Fruit fly (Drosophila melanogaster) whole organism, wandering third instar larva: Measurements from ENCODE around the gene Pmi.

Experiments used
- Abd-B ChIP-seq: fragments of >200 bp; optimal IDR thresholded peaks from 2 replicates; lab custom pipeline; 2017; ENCODE audit warnings: missing biosample characterization, missing genetic modification characterization
- CG32264 ChIP-seq: fragments of 200-800 bp; sonication (Bioruptor generic); optimal IDR thresholded peaks from 2 replicates; lab custom pipeline; 2016; ENCODE audit warnings: missing biosample characterization, missing genetic modification characterization
- CG9705 ChIP-seq: fragments of 200-800 bp; sonication (Bioruptor generic); optimal IDR thresholded peaks from 2 replicates; lab custom pipeline; 2018; ENCODE audit warnings: missing biosample characterization, mild to moderate bottlenecking, missing genetic modification characterization
- CrebA ChIP-seq: fragments of 200-800 bp; sonication (Bioruptor generic); optimal IDR thresholded peaks from 2 replicates; lab custom pipeline; 2016; ENCODE audit warnings: missing biosample characterization, mild to moderate bottlenecking, missing genetic modification characterization, borderline replicate concordance
- Dfd ChIP-seq: fragments of >200 bp; optimal IDR thresholded peaks from 2 replicates; lab custom pipeline; 2017; ENCODE audit warnings: missing biosample characterization, missing genetic modification characterization
- Dif ChIP-seq: fragments of 200-275, 200-300 bp; sonication (Bioruptor generic); optimal IDR thresholded peaks from 2 replicates; lab custom pipeline; 2018; ENCODE audit warnings: missing biosample characterization, missing genetic modification characterization; ENCODE audit not compliant: partially characterized antibody
- GATAd ChIP-seq: sonication (Bioruptor generic); optimal IDR thresholded peaks from 2 replicates; lab custom pipeline; 2016; ENCODE audit warnings: missing biosample characterization, missing genetic modification characterization
- HLH106 ChIP-seq: fragments of 200-800 bp; optimal IDR thresholded peaks from 3 replicates; lab custom pipeline; 2019; ENCODE audit warnings: missing biosample characterization, mild to moderate bottlenecking, missing genetic modification characterization, moderate library complexity
- Hnf4 ChIP-seq: fragments of 200-800 bp; sonication (Bioruptor generic); optimal IDR thresholded peaks from 2 replicates; lab custom pipeline; 2016; ENCODE audit warnings: missing biosample characterization, mild to moderate bottlenecking, missing genetic modification characterization
- Hr78 ChIP-seq: fragments of >200 bp; optimal IDR thresholded peaks from 2 replicates; lab custom pipeline; 2017; ENCODE audit warnings: missing biosample characterization, missing genetic modification characterization
- Hr83 ChIP-seq: fragments of 200-300 bp; sonication (Bioruptor generic); optimal IDR thresholded peaks from 2 replicates; lab custom pipeline; 2016; ENCODE audit warnings: missing biosample characterization, mild to moderate bottlenecking, missing genetic modification characterization, moderate library complexity; ENCODE audit not compliant: poor library complexity, severe bottlenecking
- Jra ChIP-seq: sonication (Bioruptor generic); optimal IDR thresholded peaks from 2 replicates; lab custom pipeline; 2016; ENCODE audit warnings: missing biosample characterization, missing genetic modification characterization
- Mio ChIP-seq: sonication (Bioruptor generic); optimal IDR thresholded peaks from 2 replicates; lab custom pipeline; 2016; ENCODE audit warnings: missing biosample characterization, missing genetic modification characterization
- Myc ChIP-seq: fragments of >200 bp; optimal IDR thresholded peaks from 2 replicates; lab custom pipeline; 2017
- N ChIP-seq: fragments of >200 bp; optimal IDR thresholded peaks from 2 replicates; lab custom pipeline; 2018; ENCODE audit warnings: missing biosample characterization, missing external identifiers, missing genetic modification characterization
- OdsH ChIP-seq: fragments of 200-800 bp; sonication (Bioruptor generic); optimal IDR thresholded peaks from 2 replicates; lab custom pipeline; 2016; ENCODE audit warnings: missing biosample characterization, mild to moderate bottlenecking, missing genetic modification characterization
- Rel ChIP-seq, 2 experiments: fragments of 200-800 bp; sonication (Bioruptor generic) in 1 of 2; optimal IDR thresholded peaks; 2 replicates in 1 of 2; 3 replicates in 1 of 2; lab custom pipeline; 2016 to 2019; ENCODE audit warnings: mild to moderate bottlenecking in 2 of 2, missing biosample characterization in 2 of 2, missing genetic modification characterization in 2 of 2, moderate library complexity in 1 of 2
- Sp1 ChIP-seq: fragments of 200-800 bp; sonication (Bioruptor generic); optimal IDR thresholded peaks from 3 replicates; lab custom pipeline; 2019; ENCODE audit warnings: missing biosample characterization, mild to moderate bottlenecking, missing genetic modification characterization, moderate library complexity
- Vsx2 ChIP-seq: fragments of 200-300, 225-300 bp; sonication (Bioruptor generic); optimal IDR thresholded peaks from 2 replicates; lab custom pipeline; 2018; ENCODE audit warnings: missing biosample characterization, missing genetic modification characterization; ENCODE audit not compliant: partially characterized antibody
- br ChIP-seq: fragments of 200-800 bp; sonication (Bioruptor generic); optimal IDR thresholded peaks from 2 replicates; lab custom pipeline; 2016; ENCODE audit warnings: missing biosample characterization, missing genetic modification characterization
- brk ChIP-seq: fragments of 200-800 bp; sonication (Bioruptor generic); optimal IDR thresholded peaks from 2 replicates; lab custom pipeline; 2016; ENCODE audit warnings: missing biosample characterization, mild to moderate bottlenecking, missing genetic modification characterization
- dl ChIP-seq, 2 experiments: fragments of 175-275, 200-275 bp in 1 of 2; fragments of 200-275 bp in 1 of 2; sonication (Bioruptor generic); optimal IDR thresholded peaks; lab custom pipeline; 2018; ENCODE audit warnings: mild to moderate bottlenecking in 2 of 2, missing biosample characterization in 2 of 2, missing genetic modification characterization in 2 of 2, moderate library complexity in 2 of 2; ENCODE audit not compliant: partially characterized antibody in 2 of 2, insufficient read depth in 1 of 2
- dmrt93B ChIP-seq: fragments of 200-800 bp; sonication (Bioruptor generic); optimal IDR thresholded peaks from 2 replicates; lab custom pipeline; 2018; ENCODE audit warnings: missing biosample characterization, mild to moderate bottlenecking, missing genetic modification characterization
- dsf ChIP-seq: sonication (Bioruptor generic); optimal IDR thresholded peaks from 2 replicates; lab custom pipeline; 2016; ENCODE audit warnings: missing biosample characterization, missing genetic modification characterization, borderline replicate concordance
- ey ChIP-seq: fragments of 200-800 bp; sonication (Bioruptor generic); optimal IDR thresholded peaks from 2 replicates; lab custom pipeline; 2016; ENCODE audit warnings: missing biosample characterization, missing genetic modification characterization
- foxo ChIP-seq, 2 experiments: fragments of 200-800 bp; sonication (Bioruptor generic); optimal IDR thresholded peaks; 2 replicates in 1 of 2; 3 replicates in 1 of 2; lab custom pipeline; 2016 to 2017; ENCODE audit warnings: missing biosample characterization in 2 of 2, missing genetic modification characterization in 2 of 2
- fru ChIP-seq: fragments of 200-800 bp; sonication (Bioruptor generic); optimal IDR thresholded peaks from 3 replicates; lab custom pipeline; 2016; ENCODE audit warnings: missing biosample characterization, mild to moderate bottlenecking, missing genetic modification characterization
- h ChIP-seq: fragments of 200-800 bp; sonication (Bioruptor generic); optimal IDR thresholded peaks from 3 replicates; lab custom pipeline; 2016; ENCODE audit warnings: missing biosample characterization, mild to moderate bottlenecking, missing genetic modification characterization
- jim ChIP-seq: fragments of 175-275, 200-325 bp; sonication (Bioruptor generic); optimal IDR thresholded peaks from 2 replicates; lab custom pipeline; 2016; ENCODE audit warnings: missing biosample characterization, mild to moderate bottlenecking, missing genetic modification characterization
- pan ChIP-seq: fragments of >200 bp; optimal IDR thresholded peaks from 2 replicates; lab custom pipeline; 2017
- psq ChIP-seq: fragments of 200-800 bp; sonication (Bioruptor generic); optimal IDR thresholded peaks from 3 replicates; lab custom pipeline; 2017; ENCODE audit warnings: missing biosample characterization, mild to moderate bottlenecking, missing genetic modification characterization, moderate library complexity
- rgr ChIP-seq: fragments of 200-800 bp; sonication (Bioruptor generic); optimal IDR thresholded peaks from 3 replicates; lab custom pipeline; 2016; ENCODE audit warnings: missing biosample characterization, mild to moderate bottlenecking, missing genetic modification characterization
- sage ChIP-seq: fragments of 200-800 bp; sonication (Bioruptor generic); optimal IDR thresholded peaks from 2 replicates; lab custom pipeline; 2016; ENCODE audit warnings: missing biosample characterization, mild to moderate bottlenecking, missing genetic modification characterization
- sv ChIP-seq: fragments of 200-800 bp; sonication (Bioruptor generic); optimal IDR thresholded peaks from 3 replicates; lab custom pipeline; 2016; ENCODE audit warnings: missing biosample characterization, missing genetic modification characterization
- tai ChIP-seq: sonication (Bioruptor generic); optimal IDR thresholded peaks from 2 replicates; lab custom pipeline; 2016; ENCODE audit warnings: missing biosample characterization, missing genetic modification characterization
- usp ChIP-seq: fragments of >200 bp; optimal IDR thresholded peaks from 2 replicates; lab custom pipeline; 2017; ENCODE audit warnings: missing biosample characterization, missing genetic modification characterization
- woc ChIP-seq: sonication (Bioruptor generic); optimal IDR thresholded peaks from 2 replicates; lab custom pipeline; 2016; ENCODE audit warnings: missing biosample characterization, mild to moderate bottlenecking, missing genetic modification characterization

Pmi gene

dm6 chr3L:5765844-5766200 lies 14.0 kb upstream of the Pmi start, which contains the start of gene Txl:
Gene Txl (plus strand): TSS chr3L:5765846.
- TF ChIP-seq rgr (GFP tag; lab: Kevin White, UChicago) (no peak), HLH106 (tag; lab: Kevin White, UChicago) (no peak), foxo (GFP tag; optimal IDR thresholded peaks at IDR 0.05; lab: Kevin White, UChicago) (no peak), dmrt93B (GFP tag; lab: Kevin White, UChicago) (no peak), sage (GFP tag; lab: Kevin White, UChicago) (no peak), Dfd (no peak), pan (no peak), Hr78 (no peak), GATAd (GFP tag; lab: Kevin White, UChicago) (no peak), jim (GFP tag; lab: Kevin White, UChicago) (no peak), fru (GFP tag; lab: Kevin White, UChicago) (no peak), br (GFP tag; lab: Kevin White, UChicago) (no peak), dsf (GFP tag; lab: Kevin White, UChicago) (no peak), OdsH (GFP tag; lab: Kevin White, UChicago) (no peak), Myc (no peak), ey (GFP tag; lab: Kevin White, UChicago) (no peak)
- TF ChIP-seq, all 38 proteins: peak for 0

dm6 chr3L:5768532-5769497 lies 11.0 kb upstream of the Pmi start, which contains the start of the genes Ppat-Dpck and scny:
Gene Ppat-Dpck (minus strand): TSS chr3L:5768794.
Gene scny (plus strand): TSS chr3L:5769002.
- no peak for TF ChIP-seq Abd-B (GFP tag; lab: Kevin White, UChicago)
- TF ChIP-seq Myc: no peak
- TF ChIP-seq woc (GFP tag; lab: Kevin White, UChicago): no peak
- TF ChIP-seq N (GFP tag; lab: Kevin White, UChicago): peak; percentile 49
- TF ChIP-seq foxo (GFP tag; optimal IDR thresholded peaks at IDR 0.05; lab: Kevin White, UChicago): peak in 1 of 2 experiments; percentile 43
- TF ChIP-seq sage (GFP tag; lab: Kevin White, UChicago): no peak
- TF ChIP-seq fru (GFP tag; lab: Kevin White, UChicago): no peak
- peak; percentile 76 for TF ChIP-seq Jra
- TF ChIP-seq br (GFP tag; lab: Kevin White, UChicago): no peak
- TF ChIP-seq CrebA: no peak
- TF ChIP-seq brk (GFP tag; lab: Kevin White, UChicago): no peak
- TF ChIP-seq Mio (GFP tag; lab: Kevin White, UChicago): no peak
- TF ChIP-seq CG32264 (GFP tag; lab: Kevin White, UChicago): no peak
- TF ChIP-seq jim (GFP tag; lab: Kevin White, UChicago): no peak
- TF ChIP-seq tai: no peak
- peak; percentile 18 for TF ChIP-seq Hr83 (GFP tag; lab: Kevin White, UChicago)
- TF ChIP-seq OdsH (GFP tag; lab: Kevin White, UChicago): peak; percentile 1
- TF ChIP-seq psq (GFP tag; lab: Kevin White, UChicago): peak; percentile 99
- TF ChIP-seq pan: no peak
- TF ChIP-seq Sp1 (GFP tag; lab: Kevin White, UChicago): peak; percentile 33
- no peak for TF ChIP-seq Hnf4
- no peak for TF ChIP-seq usp (GFP tag; lab: Kevin White, UChicago)
- TF ChIP-seq GATAd (GFP tag; lab: Kevin White, UChicago): no peak
- TF ChIP-seq Hr78: no peak
- TF ChIP-seq dmrt93B (GFP tag; lab: Kevin White, UChicago): no peak
- no peak for TF ChIP-seq ey (GFP tag; lab: Kevin White, UChicago)
- no peak for TF ChIP-seq Dif
- peak; percentile 13 for TF ChIP-seq HLH106 (tag; lab: Kevin White, UChicago)
- no peak for TF ChIP-seq CG9705 (GFP tag; lab: Kevin White, UChicago)
- no peak for TF ChIP-seq Rel (GFP tag; optimal IDR thresholded peaks at IDR 0.05; lab: Kevin White, UChicago)
- peak; percentile 21 for TF ChIP-seq Rel (tag; optimal IDR thresholded peaks at IDR 0.05; lab: Kevin White, UChicago)
- peak; percentile 57 for TF ChIP-seq h (GFP tag; lab: Kevin White, UChicago)
- peak; percentile 35 for TF ChIP-seq rgr (GFP tag; lab: Kevin White, UChicago)
- no peak for TF ChIP-seq dsf (GFP tag; lab: Kevin White, UChicago)
- no peak for TF ChIP-seq Vsx2 (GFP tag; lab: Kevin White, UChicago)
- TF ChIP-seq sv (GFP tag; lab: Kevin White, UChicago): no peak
- no peak for TF ChIP-seq Dfd
- TF ChIP-seq dl (GFP tag; optimal IDR thresholded peaks at IDR 0.05; lab: Kevin White, UChicago; ENCODE audit: insufficient read depth in 1 of 2, partially characterized antibody in 2 of 2): no peak
